Worm (Caenorhabditis elegans): Measurements from ENCODE around the gene B0336.12.

DNA sequence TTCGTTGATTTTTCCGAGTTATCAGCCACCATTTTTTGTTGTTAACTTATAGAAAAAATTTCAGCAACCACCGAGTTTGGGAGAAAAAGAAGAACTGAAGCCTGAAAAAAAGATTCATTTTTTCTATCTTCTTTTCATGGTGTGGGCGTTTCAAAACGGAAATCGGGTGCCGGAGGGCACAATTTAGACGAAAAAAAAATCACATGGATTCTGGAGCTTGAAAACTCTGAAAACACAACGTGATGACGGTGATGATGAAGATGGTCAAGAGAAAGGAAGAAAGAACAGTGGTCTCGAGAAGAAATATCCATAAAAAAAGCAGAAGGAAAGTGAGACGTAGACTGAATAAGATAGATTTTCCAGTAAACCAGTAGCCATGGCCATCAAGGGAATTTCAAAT lies 25.9 kb downstream of the B0336.12 start, which contains the start of gene rcan-1:
- TF ChIP-seq elt-2 (tag; optimal IDR thresholded peaks at IDR 0.05): no peak
- no peak for TF ChIP-seq lin-11 (tag; optimal IDR thresholded peaks at IDR 0.05)
- no peak for TF ChIP-seq syd-9 (tag; optimal IDR thresholded peaks at IDR 0.05)
- no peak for TF ChIP-seq che-1 (tag; optimal IDR thresholded peaks at IDR 0.05)
